Worm (Caenorhabditis elegans) whole organism, L3 larva: ENCODE results near the gene gpa-18.

ENCODE experiments used
- R02D3.7 ChIP-seq: fragments of 150-350 bp; optimal IDR thresholded peaks from 2 replicates; lab custom pipeline; 2014; ENCODE audit warnings: missing biosample characterization, missing genetic modification characterization
- ZK546.5 ChIP-seq: sonication (generic microtip); optimal IDR thresholded peaks from 2 replicates; lab custom pipeline; 2017; ENCODE audit warnings: missing biosample characterization, missing genetic modification characterization
- aly-2 ChIP-seq: fragments of 150-350 bp; optimal IDR thresholded peaks from 2 replicates; lab custom pipeline; 2014; ENCODE audit warnings: missing biosample characterization, missing genetic modification characterization
- ama-1 ChIP-seq: fragments of 150-350 bp; optimal IDR thresholded peaks from 2 replicates; lab custom pipeline; 2018
- ceh-16 ChIP-seq: sonication (generic microtip); optimal IDR thresholded peaks from 2 replicates; lab custom pipeline; 2017; ENCODE audit warnings: missing biosample characterization, missing genetic modification characterization
- ceh-28 ChIP-seq: fragments of 150-350 bp; optimal IDR thresholded peaks from 2 replicates; lab custom pipeline; 2014; ENCODE audit warnings: missing biosample characterization, missing genetic modification reagents, missing genetic modification characterization
- ceh-82 ChIP-seq: fragments of 150-350 bp; optimal IDR thresholded peaks from 2 replicates; lab custom pipeline; 2014; ENCODE audit warnings: missing biosample characterization, missing genetic modification characterization
- ceh-9 ChIP-seq: sonication (generic microtip); optimal IDR thresholded peaks from 2 replicates; lab custom pipeline; 2018; ENCODE audit warnings: missing biosample characterization, missing genetic modification characterization
- daf-12 ChIP-seq: fragments of 150-350 bp; optimal IDR thresholded peaks from 2 replicates; lab custom pipeline; 2014; ENCODE audit warnings: missing biosample characterization, missing genetic modification reagents, missing genetic modification characterization
- egl-27 ChIP-seq: sonication (generic microtip); optimal IDR thresholded peaks from 4 replicates; lab custom pipeline; 2017; ENCODE audit warnings: missing biosample characterization, missing genetic modification reagents, missing genetic modification characterization
- egl-5 ChIP-seq: fragments of 150-350 bp; optimal IDR thresholded peaks from 2 replicates; lab custom pipeline; 2017; ENCODE audit warnings: missing biosample characterization, missing genetic modification reagents, missing genetic modification characterization, inconsistent platforms
- elt-1 ChIP-seq: fragments of 150-350 bp; optimal IDR thresholded peaks from 2 replicates; lab custom pipeline; 2014; ENCODE audit warnings: missing biosample characterization, missing genetic modification characterization
- elt-2 ChIP-seq: sonication (generic microtip); optimal IDR thresholded peaks from 2 replicates; lab custom pipeline; 2016; ENCODE audit warnings: missing genetic modification reagents, mild to moderate bottlenecking, missing genetic modification characterization, missing compliant biosample characterization
- elt-3 ChIP-seq, 3 experiments: fragments of 150-350 bp in 1 of 3; sonication (generic microtip) in 2 of 3; optimal IDR thresholded peaks; 2 replicates in 2 of 3; 4 replicates in 1 of 3; lab custom pipeline; 2014 to 2017; ENCODE audit warnings: missing biosample characterization in 3 of 3, missing genetic modification characterization in 3 of 3
- eor-1 ChIP-seq, 2 experiments: fragments of 150-350 bp; optimal IDR thresholded peaks; 2 replicates each; lab custom pipeline; 2014 to 2018; ENCODE audit warnings: missing biosample characterization in 2 of 2, missing genetic modification characterization in 2 of 2
- fkh-10 ChIP-seq: sonication (generic microtip); optimal IDR thresholded peaks from 2 replicates; lab custom pipeline; 2017; ENCODE audit warnings: missing biosample characterization, missing genetic modification reagents, missing genetic modification characterization
- fkh-2 ChIP-seq: fragments of 150-350 bp; optimal IDR thresholded peaks from 2 replicates; lab custom pipeline; 2014; ENCODE audit warnings: missing biosample characterization, missing genetic modification reagents, missing genetic modification characterization
- fos-1 ChIP-seq: fragments of 150-350 bp; optimal IDR thresholded peaks from 2 replicates; lab custom pipeline; 2014; ENCODE audit warnings: missing biosample characterization, missing genetic modification characterization
- hmg-11 ChIP-seq: sonication (generic microtip); optimal IDR thresholded peaks from 2 replicates; lab custom pipeline; 2016; ENCODE audit warnings: missing genetic modification characterization, missing compliant biosample characterization
- jun-1 ChIP-seq: fragments of 150-350 bp; optimal IDR thresholded peaks from 2 replicates; lab custom pipeline; 2014; ENCODE audit warnings: missing biosample characterization, missing genetic modification reagents, missing genetic modification characterization
- lin-15B ChIP-seq: fragments of 150-350 bp; optimal IDR thresholded peaks from 2 replicates; lab custom pipeline; 2014; ENCODE audit warnings: missing biosample characterization, missing genetic modification characterization
- lin-39 ChIP-seq: fragments of 150-350 bp; optimal IDR thresholded peaks from 2 replicates; lab custom pipeline; 2018; ENCODE audit warnings: missing biosample characterization, missing genetic modification reagents, missing genetic modification characterization
- lsy-12 ChIP-seq: sonication (generic microtip); optimal IDR thresholded peaks from 2 replicates; lab custom pipeline; 2016; ENCODE audit warnings: mild to moderate bottlenecking, missing genetic modification characterization, missing compliant biosample characterization
- mdl-1 ChIP-seq: fragments of 150-350 bp; optimal IDR thresholded peaks from 2 replicates; lab custom pipeline; 2014; ENCODE audit warnings: missing biosample characterization, missing genetic modification characterization
- nfya-1 ChIP-seq: sonication (generic microtip); optimal IDR thresholded peaks from 2 replicates; lab custom pipeline; 2017; ENCODE audit warnings: missing genetic modification characterization, mild to moderate bottlenecking, missing compliant biosample characterization, antibody characterized with exemption, moderate library complexity; ENCODE audit not compliant: insufficient read depth
- nhr-11 ChIP-seq: fragments of 150-350 bp; optimal IDR thresholded peaks from 2 replicates; lab custom pipeline; 2014; ENCODE audit warnings: missing biosample characterization, missing genetic modification characterization
- nhr-12 ChIP-seq: fragments of 150-350 bp; optimal IDR thresholded peaks from 2 replicates; lab custom pipeline; 2014; ENCODE audit warnings: missing biosample characterization, missing genetic modification characterization
- nhr-23 ChIP-seq: fragments of 150-350 bp; optimal IDR thresholded peaks from 2 replicates; lab custom pipeline; 2014; ENCODE audit warnings: missing biosample characterization, missing genetic modification reagents, missing genetic modification characterization
- nhr-237 ChIP-seq: fragments of 150-350 bp; optimal IDR thresholded peaks from 2 replicates; lab custom pipeline; 2014; ENCODE audit warnings: missing biosample characterization, missing genetic modification characterization
- nhr-25 ChIP-seq: sonication (generic microtip); optimal IDR thresholded peaks from 2 replicates; lab custom pipeline; 2017; ENCODE audit warnings: missing biosample characterization, missing genetic modification characterization
- nhr-28 ChIP-seq: fragments of 150-350 bp; optimal IDR thresholded peaks from 2 replicates; lab custom pipeline; 2014; ENCODE audit warnings: missing biosample characterization, missing genetic modification characterization
- nhr-43 ChIP-seq: sonication (generic microtip); optimal IDR thresholded peaks from 2 replicates; lab custom pipeline; 2016; ENCODE audit warnings: mild to moderate bottlenecking, missing genetic modification characterization, missing compliant biosample characterization; ENCODE audit not compliant: poor library complexity, severe bottlenecking
- nhr-67 ChIP-seq: fragments of 150-350 bp; optimal IDR thresholded peaks from 2 replicates; lab custom pipeline; 2014; ENCODE audit warnings: missing biosample characterization, missing genetic modification characterization
- nhr-76 ChIP-seq: fragments of 150-350 bp; sonication (generic microtip); optimal IDR thresholded peaks from 5 replicates; lab custom pipeline; 2014; ENCODE audit warnings: missing biosample characterization, missing genetic modification characterization
- nhr-77 ChIP-seq: fragments of 150-350 bp; optimal IDR thresholded peaks from 2 replicates; lab custom pipeline; 2014; ENCODE audit warnings: missing biosample characterization, missing genetic modification characterization
- pha-4 ChIP-seq: fragments of 150-350 bp; optimal IDR thresholded peaks from 2 replicates; lab custom pipeline; 2014; ENCODE audit warnings: missing biosample characterization, missing genetic modification reagents, missing genetic modification characterization
- pqm-1 ChIP-seq: fragments of 150-350 bp; optimal IDR thresholded peaks from 2 replicates; lab custom pipeline; 2017; ENCODE audit warnings: missing biosample characterization, missing genetic modification characterization, inconsistent platforms
- sea-2 ChIP-seq: fragments of 150-350 bp; sonication (generic microtip); optimal IDR thresholded peaks from 4 replicates; lab custom pipeline; 2014; ENCODE audit warnings: missing biosample characterization, missing genetic modification reagents, missing genetic modification characterization
- skn-1 ChIP-seq: fragments of 150-350 bp; optimal IDR thresholded peaks from 2 replicates; lab custom pipeline; 2014; ENCODE audit warnings: missing biosample characterization, missing genetic modification characterization
- snpc-4 ChIP-seq: fragments of 150-350 bp; optimal IDR thresholded peaks from 2 replicates; lab custom pipeline; 2014; ENCODE audit warnings: missing biosample characterization, missing genetic modification characterization
- unc-39 ChIP-seq: sonication (generic microtip); optimal IDR thresholded peaks from 4 replicates; lab custom pipeline; 2017; ENCODE audit warnings: missing biosample characterization, missing genetic modification characterization
- zag-1 ChIP-seq: fragments of 150-350 bp; optimal IDR thresholded peaks from 2 replicates; lab custom pipeline; 2014; ENCODE audit warnings: missing biosample characterization, missing genetic modification characterization
- ztf-4 ChIP-seq: fragments of 150-350 bp; optimal IDR thresholded peaks from 2 replicates; lab custom pipeline; 2014; ENCODE audit warnings: missing biosample characterization, missing genetic modification characterization

gpa-18 gene

DNA sequence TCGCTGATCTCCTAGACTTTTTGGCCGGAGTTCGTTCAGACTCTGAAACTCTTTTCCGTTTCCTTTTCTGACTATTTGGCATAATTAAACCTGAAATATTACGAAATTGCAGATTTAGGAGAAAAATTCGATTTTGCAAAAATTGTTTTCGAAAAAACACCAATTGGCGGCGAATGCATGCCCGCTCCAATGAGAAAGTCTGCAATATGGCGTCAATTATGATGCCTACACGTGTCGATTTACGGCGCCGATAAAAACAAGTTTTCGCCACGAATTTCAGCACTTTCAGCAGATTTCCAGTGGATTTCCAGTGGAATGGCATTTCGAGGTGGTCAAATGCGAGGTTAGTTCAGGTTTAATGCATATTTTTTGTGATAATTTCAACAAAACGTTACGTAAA is 14.0 kb upstream of the gpa-18 start, which contains the start of the genes Y59E9AL.36 and nbet-1:
TSS of gene Y59E9AL.36 (minus strand) at position 92 of the 400 bp plus-strand sequence.
TSS of gene nbet-1 (plus strand) at position 112 of the 400 bp plus-strand sequence.
- TF ChIP-seq egl-27 (tag; lab: Kevin White, UChicago) (no peak), daf-12 (tag; lab: Kevin White, UChicago) (no peak), ceh-28 (tag; lab: Kevin White, UChicago) (peak; percentile 65), elt-2 (tag; lab: Kevin White, UChicago) (peak; percentile 46), zag-1 (tag; lab: Kevin White, UChicago) (no peak), ceh-82 (tag; lab: Kevin White, UChicago) (no peak), nhr-25 (peak; percentile 62), elt-1 (no peak), R02D3.7 (tag; lab: Kevin White, UChicago) (peak; percentile 97), nhr-67 (tag; lab: Kevin White, UChicago) (no peak), ceh-9 (no peak), fkh-2 (tag; lab: Kevin White, UChicago) (peak; percentile 58), pha-4 (tag; lab: Kevin White, UChicago) (peak; percentile 86), lsy-12 (peak; percentile 48), fos-1 (tag; lab: Kevin White, UChicago) (no peak), nhr-28 (tag; lab: Kevin White, UChicago) (no peak), sea-2 (GFP tag; lab: Kevin White, UChicago) (no peak), fkh-10 (no peak), snpc-4 (tag; lab: Kevin White, UChicago) (peak; percentile 84), nhr-237 (tag; lab: Kevin White, UChicago) (no peak), ZK546.5 (tag; lab: Kevin White, UChicago) (no peak), pqm-1 (tag; lab: Kevin White, UChicago) (peak; percentile 17), nhr-77 (tag; lab: Kevin White, UChicago) (peak; percentile 63), skn-1 (tag; lab: Kevin White, UChicago) (no peak), nfya-1 (tag; lab: Kevin White, UChicago) (peak; percentile 77), lin-39 (tag; lab: Kevin White, UChicago) (peak; percentile 63), nhr-76 (no peak), ceh-16 (tag; lab: Kevin White, UChicago) (no peak), lin-15B (peak; percentile 96), nhr-43 (peak; percentile 24), aly-2 (no peak), unc-39 (no peak), nhr-11 (tag; lab: Kevin White, UChicago) (peak; percentile 69), mdl-1 (no peak), egl-5 (tag; lab: Kevin White, UChicago) (peak; percentile 94), jun-1 (peak; percentile 51), nhr-23 (no peak), eor-1 (tag; optimal IDR thresholded peaks at IDR 0.05; lab: Kevin White, UChicago) (no peak), elt-3 (tag; optimal IDR thresholded peaks at IDR 0.05; lab: Kevin White, UChicago) (no peak), hmg-11 (tag; lab: Kevin White, UChicago) (peak; percentile 91), ztf-4 (tag; lab: Kevin White, UChicago) (no peak), ama-1 (lab: Kevin White, UChicago) (no peak)

DNA sequence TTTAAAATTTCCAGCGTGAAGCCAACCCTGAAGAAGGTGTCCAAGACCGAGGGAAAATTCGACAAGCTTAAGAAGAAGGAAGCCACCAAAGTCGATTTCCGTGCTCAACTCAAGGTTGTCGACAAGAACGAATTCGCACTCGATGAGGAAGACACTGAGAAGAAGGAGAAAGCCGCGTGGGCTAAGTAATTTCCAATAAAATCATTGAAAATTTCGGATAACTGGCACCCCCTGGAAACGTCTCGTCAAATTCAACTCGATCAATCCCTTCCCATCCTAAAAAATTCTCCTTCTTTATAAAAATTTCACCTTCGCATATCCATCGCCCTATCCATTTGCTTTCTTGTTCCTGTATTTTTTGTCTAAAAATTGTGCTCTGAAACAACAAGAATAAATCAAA is 11.3 kb upstream of the gpa-18 start:
- no peak for TF ChIP-seq nhr-23

DNA sequence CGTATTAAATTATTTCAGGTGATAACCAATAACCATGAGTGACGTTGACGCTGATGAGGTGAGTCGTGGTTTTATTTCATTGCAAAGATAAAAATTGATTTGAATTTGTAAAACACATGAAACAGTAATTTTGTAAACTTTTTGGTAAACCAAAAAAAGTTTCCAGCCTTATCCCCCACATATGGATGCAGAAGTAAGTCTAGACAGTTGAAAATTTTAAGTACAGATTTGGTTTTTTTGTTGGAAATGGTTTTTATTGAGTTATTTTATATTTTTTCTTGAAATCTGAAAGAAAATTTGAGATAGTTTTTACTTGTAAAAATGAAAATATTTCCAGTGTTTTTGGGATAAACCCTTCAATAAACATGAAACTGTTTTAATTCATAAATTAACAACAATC is 9.1 kb upstream of the gpa-18 start, which contains the start of gene tni-4:
TSS of gene tni-4 (plus strand) at position 19 of the 400 bp plus-strand sequence.
- TF ChIP-seq zag-1 (tag; lab: Kevin White, UChicago) (no peak), aly-2 (no peak), nhr-43 (no peak), ZK546.5 (tag; lab: Kevin White, UChicago) (no peak), lsy-12 (no peak), nhr-23 (no peak), ztf-4 (tag; lab: Kevin White, UChicago) (no peak), nhr-12 (tag; lab: Kevin White, UChicago) (no peak), nfya-1 (tag; lab: Kevin White, UChicago) (no peak), ceh-28 (tag; lab: Kevin White, UChicago) (no peak), fos-1 (tag; lab: Kevin White, UChicago) (no peak), eor-1 (tag; optimal IDR thresholded peaks at IDR 0.05; lab: Kevin White, UChicago) (no peak), sea-2 (GFP tag; lab: Kevin White, UChicago) (no peak)
